Fruit fly (Drosophila melanogaster): Measurements from ENCODE around the gene Sptr.

Gene Sptr

dm6 chrX:8464378-8465036 lies at the start of gene Sptr:
Gene Sptr, minus strand, starts transcription at chrX:8464438.
- TF ChIP-seq usp (GFP tag; optimal IDR thresholded peaks at IDR 0.05) (no peak), CG9705 (GFP tag; optimal IDR thresholded peaks at IDR 0.05) (peak; percentile 91), rgr (GFP tag; optimal IDR thresholded peaks at IDR 0.05) (peak; percentile 97), br (GFP tag; optimal IDR thresholded peaks at IDR 0.05) (peak; percentile 92), Hr83 (GFP tag; optimal IDR thresholded peaks at IDR 0.05; ENCODE audit: poor library complexity, severe bottlenecking) (no peak), CG32264 (GFP tag; optimal IDR thresholded peaks at IDR 0.05) (peak; percentile 80), sage (GFP tag; optimal IDR thresholded peaks at IDR 0.05) (peak; percentile 87), tai (GFP tag; optimal IDR thresholded peaks at IDR 0.05) (peak; percentile 82), Dfd (GFP tag; optimal IDR thresholded peaks at IDR 0.05) (no peak), dmrt93B (GFP tag; optimal IDR thresholded peaks at IDR 0.05) (peak; percentile 87), woc (GFP tag; optimal IDR thresholded peaks at IDR 0.05) (peak; percentile 92), Sp1 (GFP tag; optimal IDR thresholded peaks at IDR 0.05) (peak; percentile 96), ey (GFP tag; optimal IDR thresholded peaks at IDR 0.05) (peak; percentile 93), GATAd (GFP tag; optimal IDR thresholded peaks at IDR 0.05) (peak; percentile 51), Hnf4 (GFP tag; optimal IDR thresholded peaks at IDR 0.05) (peak; percentile 94), fru (GFP tag; optimal IDR thresholded peaks at IDR 0.05) (peak; percentile 96), Abd-B (GFP tag; optimal IDR thresholded peaks at IDR 0.05) (no peak), HLH106 (tag; optimal IDR thresholded peaks at IDR 0.05) (peak; percentile 96), foxo (GFP tag; optimal IDR thresholded peaks at IDR 0.05) (peak; percentile 56 to 96), N (GFP tag; optimal IDR thresholded peaks at IDR 0.05) (no peak), Vsx2 (GFP tag; optimal IDR thresholded peaks at IDR 0.05; ENCODE audit: partially characterized antibody) (no peak), sv (GFP tag; optimal IDR thresholded peaks at IDR 0.05) (peak; percentile 72), h (GFP tag; optimal IDR thresholded peaks at IDR 0.05) (peak; percentile 96), dsf (GFP tag; optimal IDR thresholded peaks at IDR 0.05; ENCODE audit: borderline replicate concordance) (peak; percentile 58), dl (GFP tag; optimal IDR thresholded peaks at IDR 0.05; ENCODE audit: insufficient read depth in 1 of 2, partially characterized antibody in 2 of 2) (no peak), Jra (GFP tag; optimal IDR thresholded peaks at IDR 0.05) (peak; percentile 84), pan (optimal IDR thresholded peaks at IDR 0.05) (no peak), Mio (GFP tag; optimal IDR thresholded peaks at IDR 0.05) (peak; percentile 19), brk (GFP tag; optimal IDR thresholded peaks at IDR 0.05) (peak; percentile 91), lola (GFP tag; optimal IDR thresholded peaks at IDR 0.05) (no peak), psq (GFP tag; optimal IDR thresholded peaks at IDR 0.05) (peak; percentile 92), jim (GFP tag; optimal IDR thresholded peaks at IDR 0.05) (no peak), Rel (GFP tag; optimal IDR thresholded peaks at IDR 0.05) (peak; percentile 77), Rel (tag; optimal IDR thresholded peaks at IDR 0.05) (peak; percentile 82), Myc (optimal IDR thresholded peaks at IDR 0.05) (no peak), OdsH (GFP tag; optimal IDR thresholded peaks at IDR 0.05) (peak; percentile 97), Dif (GFP tag; optimal IDR thresholded peaks at IDR 0.05; ENCODE audit: partially characterized antibody) (no peak), CrebA (GFP tag; optimal IDR thresholded peaks at IDR 0.05; ENCODE audit: borderline replicate concordance) (peak; percentile 73), Hr78 (GFP tag; optimal IDR thresholded peaks at IDR 0.05) (no peak)

- TF ChIP-seq Hnf4 (GFP tag; optimal IDR thresholded peaks at IDR 0.05) (no peak), dsf (GFP tag; optimal IDR thresholded peaks at IDR 0.05; ENCODE audit: borderline replicate concordance) (no peak), ey (GFP tag; optimal IDR thresholded peaks at IDR 0.05) (no peak), OdsH (GFP tag; optimal IDR thresholded peaks at IDR 0.05) (no peak), fru (GFP tag; optimal IDR thresholded peaks at IDR 0.05) (no peak), psq (GFP tag; optimal IDR thresholded peaks at IDR 0.05) (no peak), jim (GFP tag; optimal IDR thresholded peaks at IDR 0.05) (no peak), CrebA (GFP tag; optimal IDR thresholded peaks at IDR 0.05; ENCODE audit: borderline replicate concordance) (no peak), lola (GFP tag; optimal IDR thresholded peaks at IDR 0.05) (no peak), CG9705 (GFP tag; optimal IDR thresholded peaks at IDR 0.05) (no peak), brk (GFP tag; optimal IDR thresholded peaks at IDR 0.05) (no peak), woc (GFP tag; optimal IDR thresholded peaks at IDR 0.05) (no peak), Myc (optimal IDR thresholded peaks at IDR 0.05) (no peak), foxo (GFP tag; optimal IDR thresholded peaks at IDR 0.05) (no peak)
Measured at dm6 chrX:8512251-8512650, 48.0 kb upstream of the Sptr start.
